Worm (Caenorhabditis elegans) whole organism, L1 larva: Measurements from ENCODE around the gene C36B7.1.

Source experiments
- aha-1 ChIP-seq: fragments of 150-350 bp; optimal IDR thresholded peaks from 2 replicates; lab custom pipeline; 2014; ENCODE audit warnings: missing biosample characterization, missing genetic modification characterization
- hlh-17 ChIP-seq: fragments of 200-800 bp; sonication (Bioruptor generic); optimal IDR thresholded peaks from 2 replicates; lab custom pipeline; 2018; ENCODE audit warnings: missing genetic modification characterization, mild to moderate bottlenecking, missing compliant biosample characterization, moderate library complexity, borderline replicate concordance
- jun-1 ChIP-seq: fragments of 150-350 bp; optimal IDR thresholded peaks from 2 replicates; lab custom pipeline; 2014; ENCODE audit warnings: missing biosample characterization, missing genetic modification reagents, missing genetic modification characterization
- lsy-2 ChIP-seq, 2 experiments: fragments of 150-350 bp; optimal IDR thresholded peaks; 2 replicates each; lab custom pipeline; 2014; ENCODE audit warnings: missing biosample characterization in 2 of 2, missing genetic modification characterization in 2 of 2
- mdl-1 ChIP-seq, 2 experiments: fragments of 150-350 bp; optimal IDR thresholded peaks; 2 replicates each; lab custom pipeline; 2014 to 2017; ENCODE audit warnings: missing biosample characterization in 2 of 2, missing genetic modification characterization in 2 of 2, inconsistent platforms in 1 of 2
- nhr-71 ChIP-seq: sonication (generic microtip); optimal IDR thresholded peaks from 2 replicates; lab custom pipeline; 2016; ENCODE audit warnings: mild to moderate bottlenecking, missing genetic modification characterization, moderate library complexity, missing compliant biosample characterization
- skn-1 ChIP-seq: fragments of 150-350 bp; optimal IDR thresholded peaks from 2 replicates; lab custom pipeline; 2014; ENCODE audit warnings: missing biosample characterization, missing genetic modification characterization

ce11 chrX:7096349-7096748, 16.3 kb upstream of the C36B7.1 start, which contains the start of gene C36B7.5:
- TF ChIP-seq hlh-17 (GFP tag; lab: Kevin White, UChicago): no peak
- no peak for TF ChIP-seq jun-1 (tag; lab: Kevin White, UChicago)
- no peak for TF ChIP-seq lsy-2 (tag; optimal IDR thresholded peaks at IDR 0.05; lab: Kevin White, UChicago)
- TF ChIP-seq aha-1 (tag; lab: Kevin White, UChicago): no peak
- TF ChIP-seq nhr-71 (tag; lab: Kevin White, UChicago): no peak
- TF ChIP-seq mdl-1 (tag; optimal IDR thresholded peaks at IDR 0.05; lab: Kevin White, UChicago): no peak
- no peak for TF ChIP-seq skn-1 (tag; lab: Kevin White, UChicago)
